Worm (Caenorhabditis elegans) whole organism, mixed stage, embryonic: ENCODE results near the gene T05C7.5.
"Not testable (repeated sequence)": the region's sequence is repeated elsewhere in the genome, so short reads cannot be mapped to it uniquely, and the experiment has no call there.

Source experiments
- M03D4.4 ChIP-seq: sonication (generic microtip); optimal IDR thresholded peaks from 2 replicates; lab custom pipeline; 2017; ENCODE audit warnings: mild to moderate bottlenecking, missing genetic modification characterization, missing compliant biosample characterization
- bed-3 ChIP-seq: fragments of 200-800 bp; sonication (Bioruptor generic); optimal IDR thresholded peaks from 3 replicates; lab custom pipeline; 2018; ENCODE audit warnings: mild to moderate bottlenecking, missing genetic modification characterization, moderate library complexity, missing compliant biosample characterization
- blmp-1 ChIP-seq: fragments of 150-350 bp; optimal IDR thresholded peaks from 2 replicates; lab custom pipeline; 2014; ENCODE audit warnings: missing biosample characterization, missing genetic modification characterization
- ceh-39 ChIP-seq: fragments of 150-350 bp; optimal IDR thresholded peaks from 2 replicates; lab custom pipeline; 2014; ENCODE audit warnings: missing biosample characterization, missing genetic modification characterization
- ceh-43 ChIP-seq: fragments of 200-800 bp; sonication (Bioruptor generic); optimal IDR thresholded peaks from 2 replicates; lab custom pipeline; 2018; ENCODE audit warnings: mild to moderate bottlenecking, missing genetic modification characterization, moderate library complexity, missing compliant biosample characterization
- ceh-83 ChIP-seq: fragments of 200-800 bp; sonication (Bioruptor generic); optimal IDR thresholded peaks from 2 replicates; lab custom pipeline; 2018; ENCODE audit warnings: mild to moderate bottlenecking, missing genetic modification characterization, missing compliant biosample characterization
- ces-1 ChIP-seq: fragments of 150-350 bp; optimal IDR thresholded peaks from 2 replicates; lab custom pipeline; 2014; ENCODE audit warnings: missing biosample characterization, missing genetic modification reagents, missing genetic modification characterization
- cnd-1 ChIP-seq: fragments of 200-800 bp; sonication (Bioruptor generic); optimal IDR thresholded peaks from 2 replicates; lab custom pipeline; 2018; ENCODE audit warnings: mild to moderate bottlenecking, missing genetic modification characterization, missing compliant biosample characterization
- drap-1 ChIP-seq: fragments of 200-800 bp; sonication (Bioruptor generic); optimal IDR thresholded peaks from 3 replicates; lab custom pipeline; 2018; ENCODE audit warnings: mild to moderate bottlenecking, missing genetic modification characterization, missing compliant biosample characterization
- elt-1 ChIP-seq: sonication (generic microtip); optimal IDR thresholded peaks from 2 replicates; lab custom pipeline; 2017; ENCODE audit warnings: missing genetic modification characterization, mild to moderate bottlenecking, missing compliant biosample characterization, antibody characterized with exemption, moderate library complexity, borderline replicate concordance; ENCODE audit not compliant: insufficient read depth
- ham-2 ChIP-seq: fragments of 200-800 bp; sonication (Bioruptor generic); optimal IDR thresholded peaks from 2 replicates; lab custom pipeline; 2018; ENCODE audit warnings: mild to moderate bottlenecking, missing genetic modification characterization, missing compliant biosample characterization
- lin-13 ChIP-seq: fragments of 150-350 bp; optimal IDR thresholded peaks from 2 replicates; lab custom pipeline; 2014; ENCODE audit warnings: missing biosample characterization, missing genetic modification characterization
- lin-32 ChIP-seq: fragments of 200-800 bp; sonication (Bioruptor generic); optimal IDR thresholded peaks from 2 replicates; lab custom pipeline; 2018; ENCODE audit warnings: mild to moderate bottlenecking, missing genetic modification characterization, missing compliant biosample characterization
- mep-1 ChIP-seq: fragments of 150-350 bp; optimal IDR thresholded peaks from 2 replicates; lab custom pipeline; 2017; ENCODE audit warnings: missing biosample characterization, missing genetic modification reagents, missing genetic modification characterization, inconsistent platforms
- mls-2 ChIP-seq: sonication (generic microtip); optimal IDR thresholded peaks from 2 replicates; lab custom pipeline; 2016; ENCODE audit warnings: mild to moderate bottlenecking, missing genetic modification characterization, moderate library complexity, missing compliant biosample characterization
- nhr-12 ChIP-seq: fragments of 150-350 bp; optimal IDR thresholded peaks from 2 replicates; lab custom pipeline; 2014; ENCODE audit warnings: missing biosample characterization, missing genetic modification characterization
- nhr-2 ChIP-seq: fragments of 150-350 bp; optimal IDR thresholded peaks from 2 replicates; lab custom pipeline; 2014; ENCODE audit warnings: missing biosample characterization, missing genetic modification characterization
- nhr-237 ChIP-seq: fragments of 150-350 bp; optimal IDR thresholded peaks from 2 replicates; lab custom pipeline; 2014; ENCODE audit warnings: missing biosample characterization, missing genetic modification characterization
- nhr-28 ChIP-seq: fragments of 150-350 bp; optimal IDR thresholded peaks from 2 replicates; lab custom pipeline; 2014; ENCODE audit warnings: missing biosample characterization, missing genetic modification characterization
- nhr-76 ChIP-seq: sonication (generic microtip); optimal IDR thresholded peaks from 2 replicates; lab custom pipeline; 2017; ENCODE audit warnings: missing biosample characterization, missing genetic modification characterization
- pha-4 ChIP-seq: fragments of 150-350 bp; optimal IDR thresholded peaks from 2 replicates; lab custom pipeline; 2018; ENCODE audit warnings: missing biosample characterization, missing genetic modification reagents, missing genetic modification characterization
- sem-2 ChIP-seq: fragments of 200-800 bp; sonication (Bioruptor generic); optimal IDR thresholded peaks from 2 replicates; lab custom pipeline; 2018; ENCODE audit warnings: mild to moderate bottlenecking, missing genetic modification characterization, missing compliant biosample characterization
- snpc-4 ChIP-seq: fragments of 150-350 bp; optimal IDR thresholded peaks from 2 replicates; lab custom pipeline; 2014; ENCODE audit warnings: missing biosample characterization, missing genetic modification characterization
- sptf-1 ChIP-seq: sonication (generic microtip); optimal IDR thresholded peaks from 2 replicates; lab custom pipeline; 2017; ENCODE audit warnings: mild to moderate bottlenecking, missing genetic modification characterization, moderate library complexity, missing compliant biosample characterization
- tbx-8 ChIP-seq: fragments of 200-800 bp; sonication (Bioruptor generic); optimal IDR thresholded peaks from 2 replicates; lab custom pipeline; 2018; ENCODE audit warnings: mild to moderate bottlenecking, missing genetic modification characterization, moderate library complexity, missing compliant biosample characterization
- unc-120 ChIP-seq: sonication (generic microtip); optimal IDR thresholded peaks from 2 replicates; lab custom pipeline; 2017; ENCODE audit warnings: missing genetic modification characterization, missing compliant biosample characterization; ENCODE audit not compliant: poor library complexity, severe bottlenecking
- unc-39 ChIP-seq: fragments of 150-350 bp; optimal IDR thresholded peaks from 2 replicates; lab custom pipeline; 2014; ENCODE audit warnings: missing biosample characterization, missing genetic modification characterization
- zip-8 ChIP-seq: fragments of 150-350 bp; optimal IDR thresholded peaks from 2 replicates; lab custom pipeline; 2014; ENCODE audit warnings: missing biosample characterization, missing genetic modification characterization
- ztf-11 ChIP-seq: fragments of 150-350 bp; optimal IDR thresholded peaks from 2 replicates; lab custom pipeline; 2014; ENCODE audit warnings: missing biosample characterization, missing genetic modification characterization

T05C7.5 gene

ce11 chrIV:76070-76469, 17.4 kb upstream of the T05C7.5 start, which contains the start of gene T05C7.8:
TSS of gene T05C7.8 (plus strand) at chrIV:76370.
- no peak for TF ChIP-seq M03D4.4 (tag; lab: Kevin White, UChicago)
- TF ChIP-seq ceh-43 (GFP tag; lab: Kevin White, UChicago) = no peak
- TF ChIP-seq nhr-76 (tag; lab: Kevin White, UChicago) = no peak
- no peak for TF ChIP-seq nhr-28 (tag; lab: Kevin White, UChicago)
- no peak for TF ChIP-seq unc-39 (tag; lab: Kevin White, UChicago)
- TF ChIP-seq ham-2 = no peak
- TF ChIP-seq zip-8 (tag; lab: Kevin White, UChicago) = no peak
- TF ChIP-seq lin-32 (GFP tag; lab: Kevin White, UChicago) = no peak
- no peak for TF ChIP-seq ceh-83 (GFP tag; lab: Kevin White, UChicago)
- no peak for TF ChIP-seq tbx-8
- no peak for TF ChIP-seq cnd-1 (tag; lab: Kevin White, UChicago)
- TF ChIP-seq nhr-237 (tag; lab: Kevin White, UChicago) = no peak
- no peak for TF ChIP-seq blmp-1 (tag; lab: Kevin White, UChicago)

- TF ChIP-seq M03D4.4 (tag; lab: Kevin White, UChicago) (no peak), lin-13 (tag; lab: Kevin White, UChicago) (no peak), tbx-8 (no peak), sem-2 (GFP tag; lab: Kevin White, UChicago) (no peak), nhr-28 (tag; lab: Kevin White, UChicago) (no peak), ceh-39 (tag; lab: Kevin White, UChicago) (no peak), elt-1 (tag; lab: Kevin White, UChicago) (no peak), zip-8 (tag; lab: Kevin White, UChicago) (no peak), ceh-83 (GFP tag; lab: Kevin White, UChicago) (no peak), ham-2 (no peak), nhr-12 (tag; lab: Kevin White, UChicago) (no peak), unc-39 (tag; lab: Kevin White, UChicago) (no peak)
- TF ChIP-seq, all 35 proteins: peak for 0
Observed at ce11 chrIV:73175-73574, 14.5 kb upstream of the T05C7.5 start.

- peak; percentile 95 for TF ChIP-seq zip-8 (tag; lab: Kevin White, UChicago)
- TF ChIP-seq drap-1 (GFP tag; lab: Kevin White, UChicago) = no peak
- no peak for TF ChIP-seq mls-2 (tag; lab: Kevin White, UChicago)
- TF ChIP-seq, all 35 proteins: peak for 1
Observed at ce11 chrIV:71266-71665, 12.5 kb upstream of the T05C7.5 start.

ce11 chrIV:61448-61847, 2.7 kb upstream of the T05C7.5 start, which contains the start of gene T05C7.7:
TSS of gene T05C7.7 (plus strand) at chrIV:61748.
- not testable (repeated sequence) for TF ChIP-seq bed-3 (GFP tag; lab: Kevin White, UChicago); nhr-2 (tag; lab: Kevin White, UChicago); ceh-39 (tag; lab: Kevin White, UChicago)

ce11 chrIV:53539-53938, 5.2 kb downstream of the T05C7.5 start, which contains the start of gene T05C7.4:
TSS of gene T05C7.4 (minus strand) at chrIV:53639.
- TF ChIP-seq ces-1 (GFP tag; lab: Kevin White, UChicago) = no peak
- no peak for TF ChIP-seq unc-39 (tag; lab: Kevin White, UChicago)
- TF ChIP-seq nhr-12 (tag; lab: Kevin White, UChicago) = no peak
- TF ChIP-seq cnd-1 (tag; lab: Kevin White, UChicago) = no peak
- TF ChIP-seq sem-2 (GFP tag; lab: Kevin White, UChicago) = no peak
- TF ChIP-seq drap-1 (GFP tag; lab: Kevin White, UChicago) = no peak
- no peak for TF ChIP-seq snpc-4 (tag; lab: Kevin White, UChicago)
- no peak for TF ChIP-seq nhr-28 (tag; lab: Kevin White, UChicago)
- TF ChIP-seq mls-2 (tag; lab: Kevin White, UChicago) = no peak
- TF ChIP-seq blmp-1 (tag; lab: Kevin White, UChicago) = no peak
- TF ChIP-seq nhr-237 (tag; lab: Kevin White, UChicago) = no peak
- no peak for TF ChIP-seq ceh-83 (GFP tag; lab: Kevin White, UChicago)
- TF ChIP-seq nhr-76 (tag; lab: Kevin White, UChicago) = no peak
- TF ChIP-seq lin-13 (tag; lab: Kevin White, UChicago) = no peak
- TF ChIP-seq, all 35 proteins: peak for 0

- TF ChIP-seq drap-1 (GFP tag; lab: Kevin White, UChicago) (peak; percentile 55), nhr-76 (tag; lab: Kevin White, UChicago) (no peak), bed-3 (GFP tag; lab: Kevin White, UChicago) (no peak), pha-4 (tag; lab: Kevin White, UChicago) (peak; percentile 63), unc-120 (tag; lab: Kevin White, UChicago) (peak; percentile 16), nhr-237 (tag; lab: Kevin White, UChicago) (peak; percentile 69), mep-1 (tag; lab: Kevin White, UChicago) (peak; percentile 17), sptf-1 (peak; percentile 29), mls-2 (tag; lab: Kevin White, UChicago) (peak; percentile 13), nhr-2 (tag; lab: Kevin White, UChicago) (peak; percentile 42), ztf-11 (no peak), ceh-39 (tag; lab: Kevin White, UChicago) (no peak)
Observed at ce11 chrIV:51219-51618, 7.5 kb downstream of the T05C7.5 start.
